Worm (Caenorhabditis elegans): Measurements from ENCODE around the gene rsp-6.
A peak's percentile ranks its signal among the peaks of the same experiment; 100 is the strongest.

Gene rsp-6

DNA sequence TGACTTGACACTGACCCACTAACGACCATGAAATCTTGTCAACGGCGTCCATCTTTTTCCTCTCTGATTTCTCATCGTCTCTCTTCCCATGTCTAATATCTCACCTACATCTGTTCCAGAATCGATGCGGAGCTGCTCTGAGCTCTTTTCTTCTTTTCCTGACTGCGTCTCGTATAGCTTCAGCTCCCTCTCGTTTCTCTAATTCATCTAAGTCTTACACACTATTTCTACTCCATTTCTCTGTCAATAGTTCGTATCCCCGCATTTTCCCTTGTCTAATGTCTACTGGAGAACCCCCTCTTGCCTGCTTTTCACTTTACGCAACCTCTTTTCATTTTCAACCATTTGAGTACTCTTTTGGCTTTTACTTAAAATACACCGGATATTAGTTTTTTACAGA lies 26.8 kb upstream of the rsp-6 start, which contains the start of gene ric-3:
TSS of gene ric-3 (plus strand) at position 400 of the 400 bp plus-strand sequence.
- TF ChIP-seq unc-39 (tag; optimal IDR thresholded peaks at IDR 0.05), result no peak
- TF ChIP-seq unc-62 (GFP tag; optimal IDR thresholded peaks at IDR 0.05), result peak; percentile 60
- no peak for TF ChIP-seq nhr-2 (tag; optimal IDR thresholded peaks at IDR 0.05)
- peak; percentile 72 for TF ChIP-seq unc-120 (tag; optimal IDR thresholded peaks at IDR 0.05; ENCODE audit: poor library complexity, severe bottlenecking)
- TF ChIP-seq mep-1 (tag; optimal IDR thresholded peaks at IDR 0.05), result peak; percentile 29
- TF ChIP-seq nhr-237 (tag; optimal IDR thresholded peaks at IDR 0.05), result no peak
- TF ChIP-seq nhr-12 (tag; optimal IDR thresholded peaks at IDR 0.05), result no peak
- peak; percentile 9 for TF ChIP-seq elt-3 (tag; optimal IDR thresholded peaks at IDR 0.05)
- TF ChIP-seq cnd-1 (tag; optimal IDR thresholded peaks at IDR 0.05), result no peak
- TF ChIP-seq sem-2 (GFP tag; optimal IDR thresholded peaks at IDR 0.05), result no peak
- TF ChIP-seq drap-1 (GFP tag; optimal IDR thresholded peaks at IDR 0.05), result no peak
- TF ChIP-seq lsy-2 (tag; optimal IDR thresholded peaks at IDR 0.05), result no peak
- peak; percentile 84 for TF ChIP-seq ces-1 (GFP tag; optimal IDR thresholded peaks at IDR 0.05)
- TF ChIP-seq mab-5 (tag; optimal IDR thresholded peaks at IDR 0.05), result no peak
- peak; percentile 6 for TF ChIP-seq ham-2 (GFP tag; optimal IDR thresholded peaks at IDR 0.05)
- TF ChIP-seq hlh-1 (tag; optimal IDR thresholded peaks at IDR 0.05), result peak; percentile 60
- TF ChIP-seq M03D4.4 (tag; optimal IDR thresholded peaks at IDR 0.05), result no peak

DNA sequence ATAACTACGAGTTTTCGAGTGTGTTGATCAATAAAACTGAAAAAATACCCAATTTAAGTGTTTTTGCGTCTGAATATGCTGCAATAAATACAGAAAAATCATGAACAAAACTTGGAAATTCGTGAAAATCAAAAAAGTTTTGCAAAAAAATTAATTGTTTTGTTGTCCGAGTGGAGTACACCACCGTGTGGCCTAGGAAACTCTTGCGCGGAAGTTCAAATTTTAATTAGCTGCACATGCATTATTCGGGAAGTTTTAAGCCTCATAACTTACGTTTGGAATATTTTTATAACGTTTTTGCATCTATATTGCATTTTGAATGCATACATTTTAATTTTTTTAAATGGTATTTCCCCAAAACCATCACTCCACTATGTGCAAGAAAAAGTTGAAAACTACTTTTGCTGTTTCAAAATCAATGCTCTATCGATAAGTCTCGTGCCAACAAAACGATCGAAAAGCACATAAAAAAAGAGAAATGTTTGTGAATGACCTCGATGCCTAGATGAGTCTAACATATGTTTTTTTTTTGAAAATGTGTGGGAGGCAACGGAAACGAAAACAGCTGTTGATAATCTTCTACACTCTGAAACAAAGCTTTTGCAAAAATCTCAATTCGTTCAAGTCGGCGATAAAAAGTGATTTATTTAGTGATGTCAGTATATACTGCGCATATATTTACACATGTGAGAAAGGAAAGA lies 25.5 kb upstream of the rsp-6 start:
- TF ChIP-seq bed-3 (GFP tag; optimal IDR thresholded peaks at IDR 0.05) (no peak), hlh-1 (tag; optimal IDR thresholded peaks at IDR 0.05) (peak; percentile 44), mab-5 (tag; optimal IDR thresholded peaks at IDR 0.05) (no peak), ceh-43 (GFP tag; optimal IDR thresholded peaks at IDR 0.05) (peak; percentile 30), mep-1 (tag; optimal IDR thresholded peaks at IDR 0.05) (peak; percentile 9)

DNA sequence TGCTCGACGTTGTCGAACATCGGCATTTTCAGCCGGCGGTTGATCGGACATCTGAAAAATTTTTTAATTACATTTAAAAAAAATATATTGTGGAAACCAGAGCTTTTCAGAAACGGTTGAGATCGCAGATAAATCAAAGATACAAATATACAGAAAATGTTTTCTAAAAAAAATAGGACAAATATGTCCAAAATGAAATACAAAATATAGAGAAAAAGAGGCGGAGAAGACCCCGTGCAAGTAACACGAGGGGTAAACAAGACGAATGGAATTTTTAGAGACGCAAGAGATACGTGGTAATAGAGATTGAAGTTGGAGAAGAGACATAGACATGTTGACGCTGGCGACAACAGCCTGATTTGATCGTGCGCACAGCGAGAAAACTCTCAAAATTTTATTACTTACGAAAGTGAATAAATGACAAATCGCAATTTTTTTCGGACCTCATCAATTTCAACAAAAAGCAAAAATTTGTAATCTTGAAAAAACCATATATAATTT lies 24.7 kb upstream of the rsp-6 start, which contains the start of gene cdgs-1:
TSS of gene cdgs-1 (minus strand) at position 51 of the 501 bp plus-strand sequence.
- TF ChIP-seq ces-1 (GFP tag; optimal IDR thresholded peaks at IDR 0.05), result peak; percentile 83
- TF ChIP-seq hlh-1 (tag; optimal IDR thresholded peaks at IDR 0.05), result no peak
- peak; percentile 36 for TF ChIP-seq unc-62 (GFP tag; optimal IDR thresholded peaks at IDR 0.05)
- no peak for TF ChIP-seq flh-1 (GFP tag; optimal IDR thresholded peaks at IDR 0.05)

DNA sequence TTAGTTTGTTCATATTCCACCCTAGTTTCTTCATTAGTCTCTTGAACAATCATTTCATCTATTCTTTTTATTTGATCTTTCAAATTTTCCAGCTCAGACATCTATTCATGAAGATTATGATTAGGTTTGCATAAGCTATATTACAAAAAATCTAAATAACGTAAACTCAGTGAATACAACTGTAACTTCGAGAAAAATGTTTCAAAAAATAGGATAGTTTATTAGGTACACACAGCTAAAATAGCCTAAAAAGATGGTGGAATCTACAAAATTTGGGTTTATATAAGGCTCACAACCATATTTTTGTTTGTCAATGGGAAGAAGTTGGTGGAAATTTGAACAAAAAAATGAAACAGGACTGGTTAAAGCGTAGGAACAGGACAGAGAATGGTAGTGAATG lies 21.7 kb upstream of the rsp-6 start, which contains the start of gene zgpa-1:
TSS of gene zgpa-1 (minus strand) at position 101 of the 400 bp plus-strand sequence.
- TF ChIP-seq sem-2 (GFP tag; optimal IDR thresholded peaks at IDR 0.05) (no peak), ham-2 (GFP tag; optimal IDR thresholded peaks at IDR 0.05) (no peak), drap-1 (GFP tag; optimal IDR thresholded peaks at IDR 0.05) (no peak), ceh-43 (GFP tag; optimal IDR thresholded peaks at IDR 0.05) (no peak), mls-2 (tag; optimal IDR thresholded peaks at IDR 0.05) (no peak), cnd-1 (tag; optimal IDR thresholded peaks at IDR 0.05) (no peak), unc-120 (tag; optimal IDR thresholded peaks at IDR 0.05; ENCODE audit: poor library complexity, severe bottlenecking) (no peak), pha-4 (tag; optimal IDR thresholded peaks at IDR 0.05) (no peak), elt-1 (tag; optimal IDR thresholded peaks at IDR 0.05; ENCODE audit: borderline replicate concordance, insufficient read depth) (no peak), mab-5 (tag; optimal IDR thresholded peaks at IDR 0.05) (no peak), tbx-8 (GFP tag; optimal IDR thresholded peaks at IDR 0.05) (no peak), lin-32 (GFP tag; optimal IDR thresholded peaks at IDR 0.05) (no peak), flh-1 (GFP tag; optimal IDR thresholded peaks at IDR 0.05) (no peak), unc-62 (GFP tag; optimal IDR thresholded peaks at IDR 0.05) (no peak), nhr-76 (tag; optimal IDR thresholded peaks at IDR 0.05) (no peak), nhr-12 (tag; optimal IDR thresholded peaks at IDR 0.05) (no peak)

DNA sequence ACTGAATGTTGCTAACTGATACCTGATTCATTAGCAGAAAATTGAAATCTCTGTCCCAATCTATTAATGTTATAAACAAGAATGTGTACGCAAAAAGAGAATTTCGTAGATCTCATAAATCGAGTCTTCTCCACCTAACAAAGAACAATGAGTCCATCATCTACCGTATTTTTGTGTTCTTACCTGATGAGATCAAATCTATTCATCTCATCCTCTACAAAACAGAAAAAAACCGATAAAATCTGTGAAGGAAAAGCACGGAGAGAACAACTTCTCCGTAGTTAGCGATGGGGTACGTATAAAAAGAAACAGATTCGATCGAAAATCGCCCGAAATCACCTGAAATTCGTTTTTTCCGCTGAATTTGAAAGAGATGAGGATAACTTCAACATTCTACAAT lies 17.6 kb upstream of the rsp-6 start, which contains the start of gene C33H5.1:
TSS of gene C33H5.1 (plus strand) at position 330 of the 400 bp plus-strand sequence.
- TF ChIP-seq elt-1 (tag; optimal IDR thresholded peaks at IDR 0.05; ENCODE audit: borderline replicate concordance, insufficient read depth) (peak; percentile 88), flh-1 (GFP tag; optimal IDR thresholded peaks at IDR 0.05) (no peak)

DNA sequence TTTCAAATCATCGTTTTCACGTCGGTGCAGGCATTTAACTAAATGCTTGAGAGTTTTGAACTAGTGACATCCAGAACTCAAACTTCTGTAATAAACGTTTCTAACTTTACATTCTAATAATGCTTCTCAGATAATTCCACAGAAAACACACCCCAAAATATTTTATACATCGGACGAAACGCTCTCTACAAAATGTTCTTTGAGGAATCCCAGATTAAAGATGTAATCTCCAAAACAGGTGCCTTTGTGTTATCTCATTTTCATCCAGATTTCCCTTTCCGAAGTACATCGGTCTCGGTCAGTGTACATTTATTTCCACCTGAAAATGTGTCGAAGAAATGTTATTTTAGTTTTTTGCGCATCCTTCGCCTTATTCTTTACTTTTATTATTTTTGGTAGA lies 13.7 kb upstream of the rsp-6 start, which contains the start of gene C33H5.2:
TSS of gene C33H5.2 (plus strand) at position 301 of the 400 bp plus-strand sequence.
- TF ChIP-seq elt-1 (tag; optimal IDR thresholded peaks at IDR 0.05; ENCODE audit: borderline replicate concordance, insufficient read depth) (peak; percentile 64), drap-1 (GFP tag; optimal IDR thresholded peaks at IDR 0.05) (no peak), lsy-2 (tag; optimal IDR thresholded peaks at IDR 0.05) (no peak), blmp-1 (tag; optimal IDR thresholded peaks at IDR 0.05) (no peak), ceh-83 (GFP tag; optimal IDR thresholded peaks at IDR 0.05) (no peak), ham-2 (GFP tag; optimal IDR thresholded peaks at IDR 0.05) (no peak), unc-120 (tag; optimal IDR thresholded peaks at IDR 0.05; ENCODE audit: poor library complexity, severe bottlenecking) (no peak), mls-2 (tag; optimal IDR thresholded peaks at IDR 0.05) (no peak)
